Fruit fly (Drosophila melanogaster) whole organism, prepupa: ENCODE results near the gene CG33170.

ENCODE experiments used
- Sox102F ChIP-seq: fragments of 200-800 bp; sonication (Bioruptor generic); optimal IDR thresholded peaks from 2 replicates; lab custom pipeline; 2016; ENCODE audit warnings: missing biosample characterization, mild to moderate bottlenecking, missing genetic modification characterization
- dsx ChIP-seq: fragments of 200-800 bp; optimal IDR thresholded peaks from 3 replicates; lab custom pipeline; 2019; ENCODE audit warnings: missing biosample characterization, mild to moderate bottlenecking, missing genetic modification characterization, moderate library complexity; ENCODE audit not compliant: poor library complexity, severe bottlenecking

DNA sequence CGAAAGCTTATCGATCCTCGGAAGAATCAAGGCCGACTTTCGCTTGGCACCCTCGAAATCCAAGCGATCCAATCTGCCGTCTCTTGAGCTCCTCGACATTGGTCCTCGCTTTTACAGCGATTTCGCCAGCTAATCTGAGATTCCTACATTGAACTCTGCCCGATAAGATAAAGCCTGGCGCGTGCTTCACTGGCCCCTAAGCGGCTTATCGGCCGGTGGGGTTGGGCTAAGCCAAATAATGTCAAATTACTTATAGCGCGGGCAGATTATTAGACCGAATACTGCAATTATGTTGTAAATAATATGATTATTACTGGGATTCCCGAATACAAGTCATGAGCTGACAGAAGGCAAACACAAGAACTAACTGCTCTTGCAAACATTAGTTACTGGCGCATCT lies 25.6 kb downstream of the CG33170 start:
- TF ChIP-seq dsx (GFP tag; lab: Kevin White, UChicago) (no peak), Sox102F (GFP tag; lab: Kevin White, UChicago) (no peak)
